Worm (Caenorhabditis elegans): Measurements from ENCODE around the gene hlh-13.
A peak's percentile ranks its signal among the peaks of the same experiment; 100 is the strongest.

Gene hlh-13

ce11 chrX:4265283-4265907 is 16.3 kb downstream of the hlh-13 start, which contains the start of gene coel-1 (continued):
- TF ChIP-seq attf-3 (GFP tag; conservative IDR thresholded peaks at IDR 0.05): no peak
- TF ChIP-seq lsy-27 (tag; optimal IDR thresholded peaks at IDR 0.05; ENCODE audit: borderline replicate concordance, insufficient read depth): no peak
- TF ChIP-seq zim-3 (tag; optimal IDR thresholded peaks at IDR 0.05): no peak
- no peak for TF ChIP-seq nhr-179 (tag; optimal IDR thresholded peaks at IDR 0.05)
- no peak for TF ChIP-seq ztf-6 (GFP tag; IDR thresholded peaks at IDR 0.05)
- no peak for TF ChIP-seq mel-28 (tag; optimal IDR thresholded peaks at IDR 0.05; ENCODE audit: borderline replicate concordance)
- TF ChIP-seq ceh-40 (GFP tag; IDR thresholded peaks at IDR 0.05): no peak
- TF ChIP-seq zfh-2 (GFP tag; conservative IDR thresholded peaks at IDR 0.05): peak; percentile 89
- no peak for TF ChIP-seq lin-54 (GFP tag; optimal IDR thresholded peaks at IDR 0.05)
- no peak for TF ChIP-seq lin-26 (GFP tag; IDR thresholded peaks at IDR 0.05)
- TF ChIP-seq D2030.7 (GFP tag; IDR thresholded peaks at IDR 0.05): no peak
- TF ChIP-seq F22D6.2 (tag; optimal IDR thresholded peaks at IDR 0.05): peak; percentile 3
- no peak for TF ChIP-seq T07F8.4 (tag; optimal IDR thresholded peaks at IDR 0.05)
- no peak for TF ChIP-seq repo-1 (tag; optimal IDR thresholded peaks at IDR 0.05)
- no peak for TF ChIP-seq F57C9.4 (tag; optimal IDR thresholded peaks at IDR 0.05)
- no peak for TF ChIP-seq snpc-1.1 (tag; optimal IDR thresholded peaks at IDR 0.05; ENCODE audit: insufficient read depth)
- TF ChIP-seq ztf-22 (GFP tag; optimal IDR thresholded peaks at IDR 0.05): no peak
- no peak for TF ChIP-seq aptf-2 (GFP tag; conservative IDR thresholded peaks at IDR 0.05)
- TF ChIP-seq hsf-1 (GFP tag; IDR thresholded peaks at IDR 0.05): no peak
- peak; percentile 3 for TF ChIP-seq nhr-90 (tag; optimal IDR thresholded peaks at IDR 0.05)
- TF ChIP-seq ceh-91 (GFP tag; IDR thresholded peaks at IDR 0.05): no peak
- no peak for TF ChIP-seq ama-1 (optimal IDR thresholded peaks at IDR 0.05)
- no peak for TF ChIP-seq ama-1 (GFP tag; optimal IDR thresholded peaks at IDR 0.05)
- TF ChIP-seq fkh-3 (tag; optimal IDR thresholded peaks at IDR 0.05): no peak
- no peak for TF ChIP-seq Y56A3A.18 (GFP tag; IDR thresholded peaks at IDR 0.05)
- TF ChIP-seq cebp-2 (GFP tag; IDR thresholded peaks at IDR 0.05): no peak
- no peak for TF ChIP-seq die-1 (tag; optimal IDR thresholded peaks at IDR 0.05)
- TF ChIP-seq B0336.3 (GFP tag; IDR thresholded peaks at IDR 0.05): no peak
- no peak for TF ChIP-seq gei-17 (GFP tag; optimal IDR thresholded peaks at IDR 0.05)
- TF ChIP-seq let-607 (tag; optimal IDR thresholded peaks at IDR 0.05): no peak
- TF ChIP-seq sdz-38 (tag; optimal IDR thresholded peaks at IDR 0.05): no peak
- no peak for TF ChIP-seq sptf-2 (GFP tag; optimal IDR thresholded peaks at IDR 0.05)
- no peak for TF ChIP-seq K12H6.12 (tag; optimal IDR thresholded peaks at IDR 0.05)
- no peak for TF ChIP-seq F33H1.4 (GFP tag; IDR thresholded peaks at IDR 0.05)
- no peak for TF ChIP-seq let-526 (GFP tag; IDR thresholded peaks at IDR 0.05)
- no peak for TF ChIP-seq ekl-4 (GFP tag; IDR thresholded peaks at IDR 0.05)
- TF ChIP-seq attf-6 (GFP tag; IDR thresholded peaks at IDR 0.05): no peak
- TF ChIP-seq F39B2.1 (GFP tag; IDR thresholded peaks at IDR 0.05): no peak
- TF ChIP-seq hmg-1.2 (GFP tag; IDR thresholded peaks at IDR 0.05): peak; percentile 64; the same call in 1 of the 2 replicates
- TF ChIP-seq athp-1 (tag; optimal IDR thresholded peaks at IDR 0.05): no peak
- no peak for TF ChIP-seq lin-35 (GFP tag; optimal IDR thresholded peaks at IDR 0.05)
- TF ChIP-seq nhr-27 (tag; optimal IDR thresholded peaks at IDR 0.05): no peak
- no peak for TF ChIP-seq xnd-1 (tag; optimal IDR thresholded peaks at IDR 0.05)
- TF ChIP-seq rec-8 (tag; optimal IDR thresholded peaks at IDR 0.05): no peak
- TF ChIP-seq tlf-1 (GFP tag; optimal IDR thresholded peaks at IDR 0.05): no peak
- no peak for TF ChIP-seq lir-1 (GFP tag; conservative IDR thresholded peaks at IDR 0.05)
- TF ChIP-seq C17E4.6 (GFP tag; IDR thresholded peaks at IDR 0.05): no peak

Measured in whole organism, young adult.